Worm (Caenorhabditis elegans) whole organism, L1 larva: ENCODE data around the gene jud-4.

ENCODE experiments used
- ama-1 ChIP-seq: fragments of 150-350 bp; optimal IDR thresholded peaks from 2 replicates; lab custom pipeline; 2014
- elt-2 ChIP-seq: sonication (generic microtip); optimal IDR thresholded peaks from 2 replicates; lab custom pipeline; 2016; ENCODE audit warnings: missing genetic modification characterization, mild to moderate bottlenecking, inconsistent platforms, missing compliant biosample characterization, missing genetic modification reagents
- hlh-17 ChIP-seq: fragments of 200-800 bp; sonication (Bioruptor generic); optimal IDR thresholded peaks from 2 replicates; lab custom pipeline; 2018; ENCODE audit warnings: missing genetic modification characterization, mild to moderate bottlenecking, missing compliant biosample characterization, moderate library complexity, borderline replicate concordance
- hpl-2 ChIP-seq: fragments of 150-350 bp; optimal IDR thresholded peaks from 2 replicates; lab custom pipeline; 2014; ENCODE audit warnings: missing biosample characterization, missing genetic modification reagents, missing genetic modification characterization
- jun-1 ChIP-seq: fragments of 150-350 bp; optimal IDR thresholded peaks from 2 replicates; lab custom pipeline; 2014; ENCODE audit warnings: missing biosample characterization, missing genetic modification reagents, missing genetic modification characterization
- nhr-71 ChIP-seq: sonication (generic microtip); optimal IDR thresholded peaks from 2 replicates; lab custom pipeline; 2016; ENCODE audit warnings: mild to moderate bottlenecking, missing genetic modification characterization, moderate library complexity, missing compliant biosample characterization
- nhr-77 ChIP-seq: fragments of 150-350 bp; optimal IDR thresholded peaks from 2 replicates; lab custom pipeline; 2014; ENCODE audit warnings: missing biosample characterization, missing genetic modification characterization
- snpc-4 ChIP-seq: fragments of 150-350 bp; optimal IDR thresholded peaks from 2 replicates; lab custom pipeline; 2014; ENCODE audit warnings: missing biosample characterization, missing genetic modification characterization
- unc-62 ChIP-seq: fragments of 150-350 bp; optimal IDR thresholded peaks from 2 replicates; lab custom pipeline; 2014; ENCODE audit warnings: missing biosample characterization, missing genetic modification reagents, missing genetic modification characterization
- ztf-11 ChIP-seq, 2 experiments: sonication (generic microtip); optimal IDR thresholded peaks; 2 replicates each; lab custom pipeline; 2016 to 2017; ENCODE audit warnings: missing genetic modification characterization in 2 of 2, missing biosample characterization in 1 of 2, missing compliant biosample characterization in 1 of 2

DNA sequence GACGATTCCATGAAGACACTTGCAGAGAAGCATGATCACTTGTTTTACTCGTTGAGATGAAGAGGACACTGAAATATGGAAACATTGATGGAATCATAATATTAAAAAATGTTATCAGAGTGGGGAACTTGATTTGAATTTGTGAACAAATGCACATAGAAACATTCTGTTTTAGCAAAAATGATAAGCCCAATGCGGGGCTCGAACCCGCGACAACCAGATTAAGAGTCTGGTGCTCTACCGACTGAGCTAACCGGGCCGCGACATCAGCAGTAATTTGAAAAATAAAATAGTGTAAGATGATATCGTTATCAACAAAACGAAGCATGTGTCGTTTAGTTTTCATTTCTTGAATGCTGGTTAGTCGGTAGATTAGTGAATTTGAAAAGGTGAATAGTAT, 42.7 kb upstream of the jud-4 start:
- TF ChIP-seq unc-62 (GFP tag; lab: Kevin White, UChicago) (no peak), hpl-2 (GFP tag; lab: Kevin White, UChicago) (no peak), ztf-11 (tag; optimal IDR thresholded peaks at IDR 0.05; lab: Kevin White, UChicago) (no peak), ama-1 (no peak), jun-1 (tag; lab: Kevin White, UChicago) (no peak), hlh-17 (GFP tag; lab: Kevin White, UChicago) (no peak), snpc-4 (no peak), elt-2 (peak; percentile 1), nhr-77 (tag; lab: Kevin White, UChicago) (no peak), nhr-71 (no peak)
